Fruit fly (Drosophila melanogaster) whole organism, embryonic: ENCODE measurements around the gene Ctr9.

ENCODE experiments used
- ATbp ChIP-seq: fragments of 200-800 bp; sonication (Bioruptor generic); optimal IDR thresholded peaks from 2 replicates; lab custom pipeline; 2017; ENCODE audit warnings: missing biosample characterization, mild to moderate bottlenecking, missing genetic modification characterization, missing genetic modification reagents
- Abd-B ChIP-seq: fragments of 200-800 bp; sonication (Bioruptor generic); optimal IDR thresholded peaks from 2 replicates; lab custom pipeline; 2018; ENCODE audit warnings: missing biosample characterization, mild to moderate bottlenecking, missing genetic modification characterization, moderate library complexity
- CG1024 ChIP-seq: fragments of 200-800 bp; sonication (Bioruptor generic); IDR thresholded peaks from 2 replicates; pipeline ENCODE4 v1.3.6; 2022; ENCODE audit warnings: missing biosample characterization, missing genetic modification characterization
- CG10654 ChIP-seq: fragments of 200-800 bp; sonication (Bioruptor generic); optimal IDR thresholded peaks from 2 replicates; lab custom pipeline; 2016; ENCODE audit warnings: missing biosample characterization, missing genetic modification characterization
- CG12071 ChIP-seq: fragments of 200-800 bp; sonication (Bioruptor generic); optimal IDR thresholded peaks from 3 replicates; lab custom pipeline; 2018; ENCODE audit warnings: missing biosample characterization, mild to moderate bottlenecking, missing genetic modification characterization
- CG12236 ChIP-seq: fragments of 200-800 bp; sonication (Bioruptor generic); optimal IDR thresholded peaks from 2 replicates; lab custom pipeline; 2016; ENCODE audit warnings: missing biosample characterization, missing genetic modification characterization
- CG12391 ChIP-seq: fragments of 200-800 bp; sonication (Bioruptor generic); optimal IDR thresholded peaks from 3 replicates; lab custom pipeline; 2018; ENCODE audit warnings: missing biosample characterization, mild to moderate bottlenecking, missing genetic modification characterization, moderate library complexity
- CG13624 ChIP-seq: fragments of 200-800 bp; sonication (Bioruptor generic); optimal IDR thresholded peaks from 2 replicates; lab custom pipeline; 2016; ENCODE audit warnings: missing biosample characterization, missing genetic modification characterization
- CG15514 ChIP-seq: fragments of 200-800 bp; sonication (Bioruptor generic); optimal IDR thresholded peaks from 3 replicates; lab custom pipeline; 2017; ENCODE audit warnings: missing biosample characterization, missing genetic modification characterization, mild to moderate bottlenecking, moderate library complexity, missing genetic modification reagents
- CG17328 ChIP-seq: fragments of 200-800 bp; sonication (Bioruptor generic); IDR thresholded peaks from 2 replicates; pipeline ENCODE4 v1.3.6; 2022; ENCODE audit warnings: missing biosample characterization, missing genetic modification characterization
- CG1792 ChIP-seq: fragments of 200-800 bp; sonication (Bioruptor generic); optimal IDR thresholded peaks from 2 replicates; lab custom pipeline; 2016; ENCODE audit warnings: missing biosample characterization, missing genetic modification characterization
- CG18011 ChIP-seq: fragments of 200-800 bp; sonication (Bioruptor generic); optimal IDR thresholded peaks from 2 replicates; lab custom pipeline; 2017; ENCODE audit warnings: missing biosample characterization, missing genetic modification characterization, mild to moderate bottlenecking, moderate library complexity, missing genotype
- CG18476 ChIP-seq: fragments of 200-800 bp; sonication (Bioruptor generic); optimal IDR thresholded peaks from 2 replicates; lab custom pipeline; 2016; ENCODE audit warnings: missing biosample characterization, mild to moderate bottlenecking, missing genetic modification characterization
- CG30020 ChIP-seq: fragments of 200-800 bp; optimal IDR thresholded peaks from 2 replicates; lab custom pipeline; 2019; ENCODE audit warnings: missing biosample characterization, mild to moderate bottlenecking, missing genetic modification characterization, moderate library complexity
- CG31224 ChIP-seq: fragments of 200-800 bp; sonication (Bioruptor generic); IDR thresholded peaks from 2 replicates; pipeline ENCODE4 v1.3.6; 2022; ENCODE audit warnings: missing biosample characterization, missing genetic modification characterization
- CG32772 ChIP-seq: fragments of 200-800 bp; sonication (Bioruptor generic); IDR thresholded peaks from 2 replicates; pipeline ENCODE4 v1.3.6; 2022; ENCODE audit warnings: missing biosample characterization, missing genetic modification characterization
- CG4424 ChIP-seq: fragments of 200-800 bp; sonication (Bioruptor generic); optimal IDR thresholded peaks from 3 replicates; lab custom pipeline; 2016; ENCODE audit warnings: missing biosample characterization, missing genetic modification characterization
- CG5245 ChIP-seq: fragments of 200-800 bp; sonication (Bioruptor generic); optimal IDR thresholded peaks from 3 replicates; lab custom pipeline; 2016; ENCODE audit warnings: missing biosample characterization, missing genetic modification characterization
- CG6683 ChIP-seq: fragments of 200-800 bp; sonication (Bioruptor generic); optimal IDR thresholded peaks from 2 replicates; lab custom pipeline; 2017; ENCODE audit warnings: missing biosample characterization, mild to moderate bottlenecking, missing genetic modification characterization, missing genetic modification reagents
- CG7372 ChIP-seq: fragments of 200-800 bp; sonication (Bioruptor generic); IDR thresholded peaks from 2 replicates; pipeline ENCODE4 v1.3.6; 2022; ENCODE audit warnings: missing biosample characterization, missing genetic modification characterization
- CG9797 ChIP-seq: fragments of 200-800 bp; sonication (Bioruptor generic); optimal IDR thresholded peaks from 3 replicates; lab custom pipeline; 2018; ENCODE audit warnings: missing biosample characterization, mild to moderate bottlenecking, missing genetic modification characterization
- Dref ChIP-seq: fragments of 200-800 bp; sonication (Bioruptor generic); IDR thresholded peaks from 2 replicates; pipeline ENCODE4 v1.3.6; 2022; ENCODE audit warnings: missing biosample characterization, missing genetic modification characterization
- HLH3B ChIP-seq: fragments of 200-800 bp; sonication (Bioruptor generic); IDR thresholded peaks from 2 replicates; pipeline ENCODE4 v1.3.6; 2022; ENCODE audit warnings: missing biosample characterization, missing genetic modification characterization
- Hr39 ChIP-seq: fragments of >200 bp; optimal IDR thresholded peaks from 2 replicates; lab custom pipeline; 2017
- MESR4 ChIP-seq: fragments of 200-800 bp; sonication (Bioruptor generic); optimal IDR thresholded peaks from 2 replicates; lab custom pipeline; 2018; ENCODE audit warnings: missing biosample characterization, mild to moderate bottlenecking, missing genetic modification characterization, moderate library complexity
- NC2β ChIP-seq: fragments of 200-800 bp; sonication (Bioruptor generic); optimal IDR thresholded peaks from 2 replicates; lab custom pipeline; 2016; ENCODE audit warnings: missing biosample characterization, missing genetic modification characterization
- Ptx1 ChIP-seq: fragments of 200-800 bp; sonication (Bioruptor generic); IDR thresholded peaks from 2 replicates; pipeline ENCODE4 v1.3.6; 2022; ENCODE audit warnings: missing biosample characterization, missing genetic modification characterization
- Tbp ChIP-seq: fragments of >200 bp; optimal IDR thresholded peaks from 2 replicates; lab custom pipeline; 2018; ENCODE audit warnings: missing biosample characterization, missing genetic modification characterization
- Trl ChIP-seq, 3 experiments: fragments of >200 bp in 2 of 3; fragments of 200-800 bp in 1 of 3; sonication (Bioruptor generic) in 1 of 3; optimal IDR thresholded peaks; 2 replicates in 1 of 3; 3 replicates in 2 of 3; lab custom pipeline; 2016 to 2017; ENCODE audit warnings: missing biosample characterization in 1 of 3, missing genetic modification characterization in 1 of 3
- bab2 ChIP-seq: fragments of 200-800 bp; sonication (Bioruptor generic); optimal IDR thresholded peaks from 2 replicates; lab custom pipeline; 2016; ENCODE audit warnings: missing biosample characterization, missing genetic modification characterization
- bbx ChIP-seq: fragments of 200-800 bp; sonication (Bioruptor generic); IDR thresholded peaks from 2 replicates; pipeline ENCODE4 v1.3.6; 2022; ENCODE audit warnings: missing biosample characterization, missing genetic modification characterization; ENCODE audit not compliant: partially characterized antibody
- cg ChIP-seq: fragments of 200-800 bp; sonication (Bioruptor generic); optimal IDR thresholded peaks from 3 replicates; lab custom pipeline; 2019; ENCODE audit warnings: missing biosample characterization, mild to moderate bottlenecking, missing genetic modification characterization, moderate library complexity
- dan ChIP-seq: fragments of 200-800 bp; sonication (Bioruptor generic); IDR thresholded peaks from 2 replicates; pipeline ENCODE4 v1.3.6; 2022; ENCODE audit warnings: missing biosample characterization, missing genetic modification characterization
- dpn ChIP-seq, 2 experiments: fragments of 200-800 bp; sonication (Bioruptor generic); optimal IDR thresholded peaks; 3 replicates each; lab custom pipeline; 2016; ENCODE audit warnings: missing biosample characterization in 2 of 2, missing genetic modification characterization in 2 of 2
- esg ChIP-seq: fragments of 200-800 bp; sonication (Bioruptor generic); conservative IDR thresholded peaks from 2 replicates; pipeline ENCODE4 v1.3.6; 2022; ENCODE audit warnings: missing biosample characterization, missing genetic modification characterization
- gce ChIP-seq: fragments of 200-800 bp; sonication (Bioruptor generic); IDR thresholded peaks from 3 replicates; pipeline ENCODE4 v1.3.6; 2022; ENCODE audit warnings: missing biosample characterization, missing genetic modification characterization
- gcm2 ChIP-seq: fragments of 200-800 bp; sonication (Bioruptor generic); optimal IDR thresholded peaks from 2 replicates; lab custom pipeline; 2016; ENCODE audit warnings: missing biosample characterization, missing genetic modification characterization
- gro ChIP-seq: fragments of 200-800 bp; sonication (Bioruptor generic); optimal IDR thresholded peaks from 2 replicates; lab custom pipeline; 2016; ENCODE audit warnings: missing biosample characterization, missing genetic modification characterization
- hbn ChIP-seq: fragments of 200-800 bp; sonication (Bioruptor generic); IDR thresholded peaks from 2 replicates; pipeline ENCODE4 v1.3.6; 2022; ENCODE audit warnings: missing biosample characterization, missing genetic modification characterization; ENCODE audit not compliant: partially characterized antibody
- mirr ChIP-seq: fragments of 200-800 bp; sonication (Bioruptor generic); optimal IDR thresholded peaks from 3 replicates; lab custom pipeline; 2018; ENCODE audit warnings: missing biosample characterization, mild to moderate bottlenecking, missing genetic modification characterization
- nau ChIP-seq: fragments of 200-800 bp; sonication (Bioruptor generic); optimal IDR thresholded peaks from 3 replicates; lab custom pipeline; 2017; ENCODE audit warnings: missing biosample characterization, mild to moderate bottlenecking, missing genetic modification characterization, missing genetic modification reagents
- pzg ChIP-seq: fragments of 200-800 bp; sonication (Bioruptor generic); optimal IDR thresholded peaks from 3 replicates; lab custom pipeline; 2018; ENCODE audit warnings: missing biosample characterization, mild to moderate bottlenecking, missing genetic modification characterization, moderate library complexity
- ranshi ChIP-seq: fragments of 200-800 bp; sonication (Bioruptor generic); IDR thresholded peaks from 2 replicates; pipeline ENCODE4 v1.3.6; 2022; ENCODE audit warnings: missing biosample characterization, missing genetic modification characterization
- row ChIP-seq: fragments of 200-800 bp; sonication (Bioruptor generic); IDR thresholded peaks from 3 replicates; pipeline ENCODE4 v1.3.6; 2022; ENCODE audit warnings: missing biosample characterization, missing genetic modification characterization
- seq ChIP-seq: fragments of 200-800 bp; sonication (Bioruptor generic); IDR thresholded peaks from 2 replicates; pipeline ENCODE4 v1.3.6; 2022; ENCODE audit warnings: missing biosample characterization, missing genetic modification characterization
- shn ChIP-seq: fragments of 200-800 bp; sonication (Bioruptor generic); optimal IDR thresholded peaks from 3 replicates; lab custom pipeline; 2016; ENCODE audit warnings: missing biosample characterization, missing genetic modification characterization
- sim ChIP-seq: fragments of 200-800 bp; sonication (Bioruptor generic); IDR thresholded peaks from 2 replicates; pipeline ENCODE4 v1.3.6; 2022; ENCODE audit warnings: missing biosample characterization, missing genetic modification characterization
- slp2 ChIP-seq: fragments of 200-800 bp; sonication (Bioruptor generic); optimal IDR thresholded peaks from 2 replicates; lab custom pipeline; 2016; ENCODE audit warnings: missing biosample characterization, missing genetic modification characterization
- sr ChIP-seq: fragments of 200-800 bp; sonication (Bioruptor generic); IDR thresholded peaks from 3 replicates; pipeline ENCODE4 v1.3.6; 2022; ENCODE audit warnings: missing biosample characterization, missing genetic modification characterization
- stc ChIP-seq: fragments of 200-800 bp; sonication (Bioruptor generic); IDR thresholded peaks from 2 replicates; pipeline ENCODE4 v1.3.6; 2022; ENCODE audit warnings: missing biosample characterization, missing genetic modification characterization
- twi ChIP-seq: fragments of 200-800 bp; optimal IDR thresholded peaks from 2 replicates; lab custom pipeline; 2019; ENCODE audit warnings: missing biosample characterization, mild to moderate bottlenecking, missing genetic modification characterization, moderate library complexity
- yki ChIP-seq: fragments of >200 bp; optimal IDR thresholded peaks from 3 replicates; lab custom pipeline; 2018

Gene Ctr9

dm6 chr3L:1342133-1342580, 35.1 kb downstream of the Ctr9 start, which contains the start of gene indra (continued):
- peak; percentile 75 for TF ChIP-seq bab2
- TF ChIP-seq CG13624 (GFP tag; lab: Kevin White, UChicago), result peak; percentile 76
- TF ChIP-seq sr (GFP tag; lab: Robert Waterston, UW), result no peak
- TF ChIP-seq dpn (GFP tag; optimal IDR thresholded peaks at IDR 0.05; lab: Kevin White, UChicago), result peak; percentile 65 to 66
- peak; percentile 47 for TF ChIP-seq twi
- peak; percentile 54 for TF ChIP-seq Ptx1 (GFP tag; lab: Robert Waterston, UW)
- peak; percentile 22 for TF ChIP-seq Abd-B
- peak; percentile 31 for TF ChIP-seq MESR4 (GFP tag; lab: Kevin White, UChicago)
- TF ChIP-seq CG12236, result peak; percentile 46
- peak; percentile 55 for TF ChIP-seq CG17328 (GFP tag; lab: Robert Waterston, UW)
- peak; percentile 26; the same call in 1 of the 2 replicates for TF ChIP-seq CG7372 (GFP tag; lab: Robert Waterston, UW)
- peak; percentile 48 for TF ChIP-seq CG10654 (GFP tag; lab: Kevin White, UChicago)
- peak; percentile 18 for TF ChIP-seq mirr (GFP tag; lab: Kevin White, UChicago)
- peak; percentile 43 for TF ChIP-seq CG18476 (GFP tag; lab: Kevin White, UChicago)
- no peak for TF ChIP-seq nau (GFP tag; lab: Kevin White, UChicago)
- TF ChIP-seq CG6683 (GFP tag; lab: Kevin White, UChicago), result no peak
- TF ChIP-seq HLH3B, result no peak
- no peak for TF ChIP-seq stc (GFP tag; lab: Robert Waterston, UW)
- peak; percentile 37 for TF ChIP-seq CG5245 (GFP tag; lab: Kevin White, UChicago)
- peak; percentile 68 for TF ChIP-seq shn (GFP tag; lab: Kevin White, UChicago)
- peak; percentile 37 for TF ChIP-seq gro (GFP tag; lab: Kevin White, UChicago)
- peak; percentile 3 for TF ChIP-seq Tbp (GFP tag; lab: Kevin White, UChicago)
- peak; percentile 51; the same call in 1 of the 2 replicates for TF ChIP-seq CG32772 (GFP tag; lab: Robert Waterston, UW)
- no peak for TF ChIP-seq cg
- peak; percentile 76 for TF ChIP-seq bbx (GFP tag; lab: Robert Waterston, UW)
- TF ChIP-seq sim (GFP tag; lab: Robert Waterston, UW), result no peak
- peak; percentile 67 for TF ChIP-seq NC2β (GFP tag; lab: Kevin White, UChicago)
- no peak for TF ChIP-seq ATbp
- no peak for TF ChIP-seq CG1024 (GFP tag; lab: Robert Waterston, UW)
- peak; percentile 50; the same call in 1 of the 2 replicates for TF ChIP-seq hbn (GFP tag; lab: Robert Waterston, UW)
- no peak for TF ChIP-seq yki (lab: Kevin White, UChicago)
- TF ChIP-seq pzg, result peak; percentile 75
- peak; percentile 31 for TF ChIP-seq slp2 (GFP tag; lab: Kevin White, UChicago)
- TF ChIP-seq gcm2, result no peak
- no peak for TF ChIP-seq Trl (optimal IDR thresholded peaks at IDR 0.05; lab: Kevin White, UChicago)
- peak; percentile 27 for TF ChIP-seq Trl (GFP tag; optimal IDR thresholded peaks at IDR 0.05; lab: Kevin White, UChicago)
- peak; percentile 81 for TF ChIP-seq row (GFP tag; lab: Robert Waterston, UW)
- TF ChIP-seq CG30020 (tag; lab: Kevin White, UChicago), result peak; percentile 59
- peak; percentile 72 for TF ChIP-seq Dref (GFP tag; lab: Robert Waterston, UW)
- TF ChIP-seq CG1792 (GFP tag; lab: Kevin White, UChicago), result peak; percentile 62
- peak; percentile 78 for TF ChIP-seq CG18011
- TF ChIP-seq dan (GFP tag; lab: Robert Waterston, UW), result no peak
- TF ChIP-seq CG31224 (GFP tag; lab: Robert Waterston, UW), result no peak
- TF ChIP-seq Hr39 (lab: Kevin White, UChicago), result no peak
- TF ChIP-seq CG9797 (GFP tag; lab: Kevin White, UChicago), result peak; percentile 79
- no peak for TF ChIP-seq seq (GFP tag; lab: Robert Waterston, UW)
- peak; percentile 67 for TF ChIP-seq CG12391 (tag; lab: Kevin White, UChicago)
- TF ChIP-seq ranshi (GFP tag; lab: Robert Waterston, UW), result peak; percentile 25; the same call in 1 of the 2 replicates
- peak; percentile 32; the same call in 1 of the 2 replicates for TF ChIP-seq esg (GFP tag; lab: Robert Waterston, UW)
- TF ChIP-seq CG12071 (GFP tag; lab: Kevin White, UChicago), result no peak
- no peak for TF ChIP-seq gce (GFP tag; lab: Robert Waterston, UW)
- TF ChIP-seq CG15514 (GFP tag; lab: Kevin White, UChicago), result peak; percentile 71
- peak; percentile 6 for TF ChIP-seq CG4424 (GFP tag; lab: Kevin White, UChicago)
